Worm (Caenorhabditis elegans) whole organism, L1 larva: Measurements from ENCODE around the gene rbm-42.

Experiments used
- C04F5.9 ChIP-seq: sonication (generic microtip); optimal IDR thresholded peaks from 2 replicates; lab custom pipeline; 2016; ENCODE audit warnings: missing genetic modification characterization, missing compliant biosample characterization
- C16A3.4 ChIP-seq: fragments of 150-350 bp; optimal IDR thresholded peaks from 2 replicates; lab custom pipeline; 2014; ENCODE audit warnings: missing biosample characterization, missing genetic modification characterization
- C34B4.2 ChIP-seq: sonication (generic microtip); optimal IDR thresholded peaks from 2 replicates; lab custom pipeline; 2017; ENCODE audit warnings: mild to moderate bottlenecking, missing genetic modification characterization, missing compliant biosample characterization
- aha-1 ChIP-seq: fragments of 150-350 bp; optimal IDR thresholded peaks from 2 replicates; lab custom pipeline; 2014; ENCODE audit warnings: missing biosample characterization, missing genetic modification characterization
- aly-2 ChIP-seq: fragments of 150-350 bp; optimal IDR thresholded peaks from 2 replicates; lab custom pipeline; 2014; ENCODE audit warnings: missing biosample characterization, missing genetic modification characterization
- ama-1 ChIP-seq: fragments of 150-350 bp; optimal IDR thresholded peaks from 2 replicates; lab custom pipeline; 2014
- ceh-8 ChIP-seq: fragments of 200-800 bp; sonication (Bioruptor generic); optimal IDR thresholded peaks from 2 replicates; lab custom pipeline; 2018; ENCODE audit warnings: mild to moderate bottlenecking, missing genetic modification characterization, moderate library complexity, missing compliant biosample characterization
- ceh-82 ChIP-seq, 3 experiments: fragments of 150-350 bp in 1 of 3; sonication (generic microtip) in 2 of 3; optimal IDR thresholded peaks; 2 replicates each; lab custom pipeline; 2014 to 2017; ENCODE audit warnings: missing biosample characterization in 3 of 3, missing genetic modification characterization in 3 of 3
- ceh-90 ChIP-seq: sonication (generic microtip); optimal IDR thresholded peaks from 2 replicates; lab custom pipeline; 2016; ENCODE audit warnings: missing genetic modification characterization, missing compliant biosample characterization
- ces-1 ChIP-seq: fragments of 150-350 bp; optimal IDR thresholded peaks from 2 replicates; lab custom pipeline; 2014; ENCODE audit warnings: missing biosample characterization, missing genetic modification reagents, missing genetic modification characterization
- dpl-1 ChIP-seq, 3 experiments: fragments of 150-350 bp in 2 of 3; sonication (generic microtip) in 1 of 3; optimal IDR thresholded peaks; 2 replicates each; lab custom pipeline; 2014 to 2017; ENCODE audit warnings: missing biosample characterization in 3 of 3, missing genetic modification characterization in 3 of 3, missing genetic modification reagents in 3 of 3
- efl-1 ChIP-seq, 4 experiments: fragments of 150-350 bp; optimal IDR thresholded peaks in 3 of 4; peaks in 1 of 4; 1 replicate in 1 of 4; 2 replicates in 3 of 4; lab custom pipeline; 2014; ENCODE audit warnings: missing biosample characterization in 2 of 4, missing genetic modification characterization in 2 of 4, missing genetic modification reagents in 2 of 4
- efl-3 ChIP-seq: fragments of 200-800 bp; sonication (Bioruptor generic); optimal IDR thresholded peaks from 2 replicates; lab custom pipeline; 2018; ENCODE audit warnings: mild to moderate bottlenecking, missing genetic modification characterization, missing compliant biosample characterization
- egl-27 ChIP-seq, 2 experiments: fragments of 150-350 bp in 1 of 2; sonication (generic microtip); optimal IDR thresholded peaks; 3 replicates each; lab custom pipeline; 2017 to 2018; ENCODE audit warnings: missing biosample characterization in 2 of 2, missing genetic modification characterization in 2 of 2, missing genetic modification reagents in 2 of 2
- elt-3 ChIP-seq, 6 experiments: fragments of 150-350 bp in 1 of 6; sonication (generic microtip); optimal IDR thresholded peaks; 2 replicates each; lab custom pipeline; 2017 to 2018; ENCODE audit warnings: missing biosample characterization in 6 of 6, missing genetic modification characterization in 6 of 6, inconsistent platforms in 1 of 6
- ets-5 ChIP-seq: fragments of 200-800 bp; sonication (Bioruptor generic); IDR thresholded peaks from 2 replicates; pipeline ENCODE4 v1.3.6; 2022; ENCODE audit warnings: missing genetic modification characterization, missing compliant biosample characterization
- fkh-10 ChIP-seq: sonication (generic microtip); optimal IDR thresholded peaks from 2 replicates; lab custom pipeline; 2017; ENCODE audit warnings: missing biosample characterization, missing genetic modification reagents, missing genetic modification characterization
- fkh-4 ChIP-seq: sonication (generic microtip); optimal IDR thresholded peaks from 2 replicates; lab custom pipeline; 2016; ENCODE audit warnings: missing compliant biosample characterization, missing genetic modification characterization, borderline replicate concordance
- grh-1 ChIP-seq: fragments of 200-800 bp; sonication (Bioruptor generic); IDR thresholded peaks from 2 replicates; pipeline ENCODE4 v1.3.6; 2022; ENCODE audit warnings: missing genetic modification reagents, missing genetic modification characterization, missing compliant biosample characterization
- hlh-4 ChIP-seq: sonication (generic microtip); optimal IDR thresholded peaks from 2 replicates; lab custom pipeline; 2016; ENCODE audit warnings: mild to moderate bottlenecking, missing genetic modification characterization, missing compliant biosample characterization
- hpl-2 ChIP-seq: fragments of 150-350 bp; optimal IDR thresholded peaks from 2 replicates; lab custom pipeline; 2014; ENCODE audit warnings: missing biosample characterization, missing genetic modification reagents, missing genetic modification characterization
- jun-1 ChIP-seq: fragments of 150-350 bp; optimal IDR thresholded peaks from 2 replicates; lab custom pipeline; 2014; ENCODE audit warnings: missing biosample characterization, missing genetic modification reagents, missing genetic modification characterization
- lin-14 ChIP-seq: fragments of 200-800 bp; sonication (Bioruptor generic); optimal IDR thresholded peaks from 2 replicates; lab custom pipeline; 2018; ENCODE audit warnings: mild to moderate bottlenecking, missing genetic modification characterization, moderate library complexity, missing compliant biosample characterization
- lin-35 ChIP-seq, 2 experiments: fragments of 150-350 bp; optimal IDR thresholded peaks; 2 replicates each; lab custom pipeline; 2014; ENCODE audit warnings: missing biosample characterization in 2 of 2, missing genetic modification characterization in 2 of 2, missing genetic modification reagents in 2 of 2
- lin-39 ChIP-seq: fragments of 150-350 bp; optimal IDR thresholded peaks from 2 replicates; lab custom pipeline; 2014; ENCODE audit warnings: missing biosample characterization, missing genetic modification reagents, missing genetic modification characterization
- lir-3 ChIP-seq: sonication (generic microtip); optimal IDR thresholded peaks from 2 replicates; lab custom pipeline; 2016; ENCODE audit warnings: mild to moderate bottlenecking, missing genetic modification characterization, moderate library complexity, missing compliant biosample characterization; ENCODE audit not compliant: poor library complexity
- mab-9 ChIP-seq: fragments of 200-800 bp; sonication (Bioruptor generic); IDR thresholded peaks from 2 replicates; pipeline ENCODE4 v1.3.6; 2022; ENCODE audit warnings: missing genetic modification reagents, missing genetic modification characterization, missing compliant biosample characterization
- mdl-1 ChIP-seq, 2 experiments: fragments of 150-350 bp; optimal IDR thresholded peaks; 2 replicates each; lab custom pipeline; 2014 to 2017; ENCODE audit warnings: missing biosample characterization in 2 of 2, missing genetic modification characterization in 2 of 2, inconsistent platforms in 1 of 2
- mef-2 ChIP-seq: fragments of 150-350 bp; optimal IDR thresholded peaks from 2 replicates; lab custom pipeline; 2014; ENCODE audit warnings: missing biosample characterization, missing genetic modification characterization
- nhr-11 ChIP-seq: fragments of 150-350 bp; optimal IDR thresholded peaks from 2 replicates; lab custom pipeline; 2014; ENCODE audit warnings: missing biosample characterization, missing genetic modification characterization
- nhr-12 ChIP-seq: sonication (generic microtip); optimal IDR thresholded peaks from 2 replicates; lab custom pipeline; 2017; ENCODE audit warnings: missing biosample characterization, missing genetic modification characterization
- nhr-19 ChIP-seq: fragments of 200-800 bp; sonication (Bioruptor generic); conservative IDR thresholded peaks from 2 replicates; pipeline ENCODE4 v1.3.6; 2022; ENCODE audit warnings: missing genetic modification characterization, missing compliant biosample characterization
- nhr-20 ChIP-seq: sonication (generic microtip); optimal IDR thresholded peaks from 2 replicates; lab custom pipeline; 2016; ENCODE audit warnings: mild to moderate bottlenecking, missing genetic modification characterization, missing compliant biosample characterization
- nhr-237 ChIP-seq: fragments of 150-350 bp; optimal IDR thresholded peaks from 2 replicates; lab custom pipeline; 2014; ENCODE audit warnings: missing biosample characterization, missing genetic modification characterization
- nhr-47 ChIP-seq: sonication (generic microtip); optimal IDR thresholded peaks from 2 replicates; lab custom pipeline; 2016; ENCODE audit warnings: mild to moderate bottlenecking, missing genetic modification characterization, moderate library complexity, missing compliant biosample characterization
- nhr-71 ChIP-seq: sonication (generic microtip); optimal IDR thresholded peaks from 2 replicates; lab custom pipeline; 2016; ENCODE audit warnings: mild to moderate bottlenecking, missing genetic modification characterization, moderate library complexity, missing compliant biosample characterization
- nhr-77 ChIP-seq: fragments of 150-350 bp; optimal IDR thresholded peaks from 2 replicates; lab custom pipeline; 2014; ENCODE audit warnings: missing biosample characterization, missing genetic modification characterization
- nhr-85 ChIP-seq: sonication (generic microtip); peaks from one replicate; lab custom pipeline; 2016; ENCODE audit warnings: missing genetic modification characterization, inconsistent platforms, missing compliant biosample characterization
- nhr-90 ChIP-seq: sonication (generic microtip); optimal IDR thresholded peaks from 2 replicates; lab custom pipeline; 2016; ENCODE audit warnings: mild to moderate bottlenecking, missing genetic modification characterization, missing compliant biosample characterization; ENCODE audit not compliant: poor library complexity
- pqm-1 ChIP-seq: sonication (generic microtip); optimal IDR thresholded peaks from 3 replicates; lab custom pipeline; 2017; ENCODE audit warnings: missing biosample characterization, missing genetic modification characterization
- rnt-1 ChIP-seq: sonication (generic microtip); optimal IDR thresholded peaks from 2 replicates; lab custom pipeline; 2016; ENCODE audit warnings: mild to moderate bottlenecking, missing genetic modification characterization, moderate library complexity, missing compliant biosample characterization
- skn-1 ChIP-seq: fragments of 150-350 bp; optimal IDR thresholded peaks from 2 replicates; lab custom pipeline; 2014; ENCODE audit warnings: missing biosample characterization, missing genetic modification characterization
- snu-23 ChIP-seq: sonication (generic microtip); optimal IDR thresholded peaks from 2 replicates; lab custom pipeline; 2016; ENCODE audit warnings: missing genetic modification characterization, missing compliant biosample characterization
- sox-4 ChIP-seq: sonication (generic microtip); optimal IDR thresholded peaks from 2 replicates; lab custom pipeline; 2016; ENCODE audit warnings: missing genetic modification characterization, missing compliant biosample characterization
- sup-37 ChIP-seq: fragments of 200-800 bp; sonication (Bioruptor generic); optimal IDR thresholded peaks from 2 replicates; lab custom pipeline; 2018; ENCODE audit warnings: mild to moderate bottlenecking, missing genetic modification characterization, missing compliant biosample characterization
- swsn-7 ChIP-seq: sonication (generic microtip); optimal IDR thresholded peaks from 2 replicates; lab custom pipeline; 2016; ENCODE audit warnings: missing genetic modification characterization, missing compliant biosample characterization
- tlp-1 ChIP-seq: fragments of 150-350 bp; optimal IDR thresholded peaks from 2 replicates; lab custom pipeline; 2014; ENCODE audit warnings: missing biosample characterization, missing genetic modification characterization
- unc-130 ChIP-seq: fragments of 150-350 bp; optimal IDR thresholded peaks from 2 replicates; lab custom pipeline; 2017; ENCODE audit warnings: missing biosample characterization, missing genetic modification characterization, inconsistent platforms
- unc-62 ChIP-seq: fragments of 150-350 bp; optimal IDR thresholded peaks from 2 replicates; lab custom pipeline; 2014; ENCODE audit warnings: missing biosample characterization, missing genetic modification reagents, missing genetic modification characterization
- unc-86 ChIP-seq: sonication (generic microtip); optimal IDR thresholded peaks from 2 replicates; lab custom pipeline; 2016; ENCODE audit warnings: missing genetic modification characterization, missing compliant biosample characterization
- unc-98 ChIP-seq: fragments of 200-800 bp; sonication (Bioruptor generic); IDR thresholded peaks from 2 replicates; pipeline ENCODE4 v1.3.6; 2022; ENCODE audit warnings: missing genetic modification characterization, missing compliant biosample characterization

rbm-42 gene

DNA sequence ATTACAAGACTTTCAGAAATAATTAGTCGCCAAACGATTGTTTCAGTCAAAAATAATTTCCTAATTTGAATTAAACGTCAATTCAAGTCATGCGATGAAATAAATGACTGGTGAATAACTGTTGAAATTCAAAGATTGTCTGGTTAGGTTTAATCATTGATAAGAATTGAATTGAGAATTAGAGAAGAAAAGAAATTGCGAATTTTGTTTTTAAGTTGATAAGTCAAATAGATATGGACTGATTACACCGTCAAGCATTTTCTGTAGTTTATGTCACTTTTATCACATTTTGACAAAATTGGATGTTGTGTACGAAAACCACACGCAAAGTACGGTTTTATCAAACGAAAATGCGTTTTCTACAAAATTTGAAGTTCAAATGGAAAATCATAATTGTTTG lies 48.2 kb upstream of the rbm-42 start (continued):
- peak; percentile 40 for TF ChIP-seq tlp-1 (tag; lab: Kevin White, UChicago)
- no peak for TF ChIP-seq ama-1 (lab: Kevin White, UChicago)
- peak; percentile 72 for TF ChIP-seq nhr-85 (tag; lab: Kevin White, UChicago)
- TF ChIP-seq sup-37 (GFP tag; lab: Kevin White, UChicago), result no peak
- TF ChIP-seq unc-62, result no peak
- peak in 5 of 6 experiments; percentile 75 to 95 (median 83) for TF ChIP-seq elt-3 (tag; optimal IDR thresholded peaks at IDR 0.05; lab: Kevin White, UChicago)
- no peak for TF ChIP-seq unc-86 (tag; lab: Kevin White, UChicago)
- TF ChIP-seq nhr-90, result peak; percentile 40
- no peak for TF ChIP-seq aha-1
- no peak for TF ChIP-seq mef-2
- TF ChIP-seq hpl-2, result no peak
- TF ChIP-seq nhr-20 (tag; lab: Kevin White, UChicago), result peak; percentile 73
- no peak for TF ChIP-seq mdl-1 (tag; optimal IDR thresholded peaks at IDR 0.05; lab: Kevin White, UChicago)
- TF ChIP-seq lir-3 (tag; lab: Kevin White, UChicago), result peak; percentile 3
- TF ChIP-seq efl-3 (GFP tag; lab: Kevin White, UChicago), result no peak
- no peak for TF ChIP-seq ets-5 (GFP tag; lab: Robert Waterston, UW)
- no peak for TF ChIP-seq ces-1 (GFP tag; lab: Kevin White, UChicago)
- TF ChIP-seq nhr-11, result no peak
- no peak for TF ChIP-seq egl-27 (tag; optimal IDR thresholded peaks at IDR 0.05; lab: Kevin White, UChicago)
- no peak for TF ChIP-seq C34B4.2 (tag; lab: Kevin White, UChicago)
- TF ChIP-seq nhr-237 (tag; lab: Kevin White, UChicago), result no peak
- TF ChIP-seq unc-98 (GFP tag; lab: Robert Waterston, UW), result no peak
- TF ChIP-seq unc-130 (tag; lab: Kevin White, UChicago), result no peak
- no peak for TF ChIP-seq ceh-8 (GFP tag; lab: Kevin White, UChicago)
- no peak for TF ChIP-seq aly-2 (tag; lab: Kevin White, UChicago)
- no peak for TF ChIP-seq nhr-12 (tag; lab: Kevin White, UChicago)
- TF ChIP-seq lin-39 (tag; lab: Kevin White, UChicago), result no peak
- TF ChIP-seq lin-35 (GFP tag; optimal IDR thresholded peaks at IDR 0.05; lab: Kevin White, UChicago), result peak in 1 of 2 experiments; percentile 62
- 0 out of 2 replicates have a peak, but pooled peaks have one; percentile 11 for TF ChIP-seq nhr-19 (GFP tag; lab: Robert Waterston, UW)
- TF ChIP-seq ceh-82 (tag; optimal IDR thresholded peaks at IDR 0.05; lab: Kevin White, UChicago), result no peak
- TF ChIP-seq grh-1, result no peak
- no peak for TF ChIP-seq efl-1 (optimal IDR thresholded peaks at IDR 0.05; lab: Kevin White, UChicago)
- TF ChIP-seq efl-1 (GFP tag; optimal IDR thresholded peaks at IDR 0.05 in 1 of 2; lab: Kevin White, UChicago), result peak in 1 of 2 experiments; percentile 93
- TF ChIP-seq swsn-7, result no peak
- peak; percentile 78 for TF ChIP-seq pqm-1
- no peak for TF ChIP-seq ceh-90 (tag; lab: Kevin White, UChicago)
- no peak for TF ChIP-seq fkh-10 (GFP tag; lab: Kevin White, UChicago)
- peak; percentile 12 for TF ChIP-seq jun-1 (tag; lab: Kevin White, UChicago)
- peak; percentile 18 for TF ChIP-seq snu-23 (GFP tag; lab: Kevin White, UChicago)
- no peak for TF ChIP-seq rnt-1

DNA sequence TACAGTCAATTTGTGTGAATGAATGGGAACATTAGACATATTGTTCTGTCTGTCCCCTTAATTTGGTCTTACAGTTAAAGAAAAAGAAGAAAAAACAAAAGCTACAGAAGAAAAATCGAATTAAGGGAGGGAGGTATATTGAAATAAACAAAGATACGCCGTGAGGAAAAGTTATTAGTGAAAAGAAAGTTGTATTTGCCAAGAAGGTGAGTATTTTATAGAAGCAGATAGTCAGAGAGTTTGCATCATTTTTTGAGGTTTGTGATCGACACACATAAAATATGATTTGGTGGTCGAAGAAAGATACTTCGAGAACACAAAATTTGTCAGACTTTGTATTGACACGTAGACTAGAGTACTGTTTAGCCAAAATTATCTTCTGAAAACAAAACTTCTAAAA lies 47.3 kb upstream of the rbm-42 start:
- peak; percentile 61 for TF ChIP-seq nhr-77 (tag; lab: Kevin White, UChicago)
- TF ChIP-seq mef-2, result no peak
- TF ChIP-seq nhr-237 (tag; lab: Kevin White, UChicago), result no peak
- TF ChIP-seq C16A3.4, result no peak
- TF ChIP-seq nhr-90, result no peak
- TF ChIP-seq nhr-85 (tag; lab: Kevin White, UChicago), result no peak
- no peak for TF ChIP-seq tlp-1 (tag; lab: Kevin White, UChicago)
- TF ChIP-seq nhr-71 (tag; lab: Kevin White, UChicago), result peak; percentile 22
- no peak for TF ChIP-seq nhr-47 (tag; lab: Kevin White, UChicago)
- no peak for TF ChIP-seq C04F5.9 (tag; lab: Kevin White, UChicago)
- peak; percentile 28 for TF ChIP-seq snu-23 (GFP tag; lab: Kevin White, UChicago)
- no peak for TF ChIP-seq nhr-12 (tag; lab: Kevin White, UChicago)
- TF ChIP-seq skn-1, result no peak
- TF ChIP-seq dpl-1 (GFP tag; optimal IDR thresholded peaks at IDR 0.05; lab: Kevin White, UChicago), result no peak
- TF ChIP-seq lir-3 (tag; lab: Kevin White, UChicago), result no peak
- no peak for TF ChIP-seq grh-1
- TF ChIP-seq lin-14, result peak; percentile 31
- no peak for TF ChIP-seq mab-9 (GFP tag; lab: Robert Waterston, UW)
- no peak for TF ChIP-seq hlh-4 (tag; lab: Kevin White, UChicago)
- TF ChIP-seq lin-35 (GFP tag; optimal IDR thresholded peaks at IDR 0.05; lab: Kevin White, UChicago), result peak in 1 of 2 experiments; percentile 18
- no peak for TF ChIP-seq sox-4 (tag; lab: Kevin White, UChicago)
- no peak for TF ChIP-seq hpl-2
- TF ChIP-seq ceh-90 (tag; lab: Kevin White, UChicago), result no peak
- TF ChIP-seq ceh-8 (GFP tag; lab: Kevin White, UChicago), result peak; percentile 2
- no peak for TF ChIP-seq fkh-4
- TF ChIP-seq nhr-20 (tag; lab: Kevin White, UChicago), result peak; percentile 62
